Fruit fly (Drosophila melanogaster): ENCODE results near the gene mtg.

Gene mtg

DNA sequence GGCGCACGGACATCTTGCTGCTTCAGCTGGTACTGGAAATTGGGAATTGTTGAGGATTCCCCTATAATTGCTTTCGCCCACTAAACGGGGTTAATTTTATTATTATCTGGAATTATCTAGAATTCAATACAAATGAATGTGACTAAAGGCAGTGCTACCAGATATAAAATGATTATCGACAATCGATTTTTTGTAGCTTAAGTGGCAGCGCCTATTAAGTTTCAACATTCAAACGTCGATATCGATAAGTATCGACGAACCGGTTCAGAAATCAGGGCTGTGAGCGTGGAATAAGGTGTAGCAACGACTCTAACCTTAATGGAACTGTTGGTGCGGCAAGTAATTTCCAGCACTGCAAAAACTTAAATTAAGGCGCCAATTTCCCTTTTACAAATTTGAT lies 54.8 kb downstream of the mtg start, which contains the start of gene Sgt1 (continued):
- TF ChIP-seq wdn (GFP tag; IDR thresholded peaks at IDR 0.05) (no peak), Dbx (GFP tag; IDR thresholded peaks at IDR 0.05) (0 out of 3 replicates have a peak, but pooled peaks have one; percentile 29), CG12942 (GFP tag; optimal IDR thresholded peaks at IDR 0.05) (peak; percentile 18), E2f2 (GFP tag; IDR thresholded peaks at IDR 0.05) (peak; percentile 100), CG7357 (GFP tag; IDR thresholded peaks at IDR 0.05) (no peak), CG3726 (GFP tag; IDR thresholded peaks at IDR 0.05) (no peak), CG3163 (GFP tag; optimal IDR thresholded peaks at IDR 0.05) (no peak), CG4820 (GFP tag; optimal IDR thresholded peaks at IDR 0.05) (no peak), Lpt (GFP tag; optimal IDR thresholded peaks at IDR 0.05) (no peak), CG2875 (GFP tag; optimal IDR thresholded peaks at IDR 0.05) (no peak), C15 (GFP tag; IDR thresholded peaks at IDR 0.05) (no peak), fd3F (GFP tag; optimal IDR thresholded peaks at IDR 0.05) (no peak), Sox102F (GFP tag; optimal IDR thresholded peaks at IDR 0.05) (no peak), phol (tag; optimal IDR thresholded peaks at IDR 0.05) (peak; percentile 69), CG10209 (GFP tag; optimal IDR thresholded peaks at IDR 0.05) (no peak), CTCF (GFP tag; optimal IDR thresholded peaks at IDR 0.05) (peak; percentile 56), CG8359 (GFP tag; optimal IDR thresholded peaks at IDR 0.05; ENCODE audit: borderline replicate concordance) (no peak), H2.0 (GFP tag; IDR thresholded peaks at IDR 0.05) (no peak), CG18619 (GFP tag; optimal IDR thresholded peaks at IDR 0.05) (peak; percentile 22), ash1 (GFP tag; optimal IDR thresholded peaks at IDR 0.05) (no peak), gem (tag; optimal IDR thresholded peaks at IDR 0.05) (no peak), CG11093 (GFP tag; IDR thresholded peaks at IDR 0.05) (no peak), ind (GFP tag; optimal IDR thresholded peaks at IDR 0.05) (peak; percentile 35), YL-1 (GFP tag; optimal IDR thresholded peaks at IDR 0.05) (peak; percentile 87), dmrt99B (tag; optimal IDR thresholded peaks at IDR 0.05) (no peak), salm (tag; optimal IDR thresholded peaks at IDR 0.05) (no peak), Sry-δ (GFP tag; optimal IDR thresholded peaks at IDR 0.05) (peak; percentile 83), CG1233 (GFP tag; optimal IDR thresholded peaks at IDR 0.05) (no peak), Mes4 (GFP tag; optimal IDR thresholded peaks at IDR 0.05) (peak; percentile 5), gsb (GFP tag; IDR thresholded peaks at IDR 0.05) (no peak), CG34224 (GFP tag; IDR thresholded peaks at IDR 0.05; ENCODE audit: partially characterized antibody) (peak; percentile 89), nau (GFP tag; optimal IDR thresholded peaks at IDR 0.05) (no peak), cas (GFP tag; IDR thresholded peaks at IDR 0.05) (no peak), Hr39 (optimal IDR thresholded peaks at IDR 0.05) (no peak), CG15514 (GFP tag; optimal IDR thresholded peaks at IDR 0.05) (peak; percentile 99), CG17328 (GFP tag; IDR thresholded peaks at IDR 0.05) (no peak), CG7987 (GFP tag; optimal IDR thresholded peaks at IDR 0.05) (peak; percentile 39), HLHmδ (GFP tag; optimal IDR thresholded peaks at IDR 0.05) (no peak), Hr78 (GFP tag; optimal IDR thresholded peaks at IDR 0.05) (no peak), NC2β (GFP tag; optimal IDR thresholded peaks at IDR 0.05) (peak; percentile 30), trh (GFP tag; optimal IDR thresholded peaks at IDR 0.05) (no peak), CG2199 (GFP tag; IDR thresholded peaks at IDR 0.05) (no peak), ase (GFP tag; IDR thresholded peaks at IDR 0.05) (no peak), Dip3 (GFP tag; optimal IDR thresholded peaks at IDR 0.05) (peak; percentile 23), mld (GFP tag; IDR thresholded peaks at IDR 0.05; ENCODE audit: partially characterized antibody) (peak; percentile 88), CG11696 (GFP tag; IDR thresholded peaks at IDR 0.05) (no peak), Six4 (GFP tag; optimal IDR thresholded peaks at IDR 0.05) (peak; percentile 6), CG4404 (GFP tag; IDR thresholded peaks at IDR 0.05) (no peak), dpn (GFP tag; optimal IDR thresholded peaks at IDR 0.05) (peak; percentile 34 to 68), CG18262 (tag; optimal IDR thresholded peaks at IDR 0.05) (no peak), sc (optimal IDR thresholded peaks at IDR 0.05) (no peak), sc (GFP tag; optimal IDR thresholded peaks at IDR 0.05) (no peak), Fer2 (tag; optimal IDR thresholded peaks at IDR 0.05) (peak; percentile 14)

All from whole organism, embryonic.